Worm (Caenorhabditis elegans) whole organism, late embryonic: Measurements from ENCODE around the gene nhr-34.

Experiments
- C08G9.2 ChIP-seq: sonication (generic microtip); optimal IDR thresholded peaks from 2 replicates; lab custom pipeline; 2016; ENCODE audit warnings: mild to moderate bottlenecking, missing genetic modification characterization, moderate library complexity, missing compliant biosample characterization
- F13H6.1 ChIP-seq: sonication (generic microtip); optimal IDR thresholded peaks from 2 replicates; lab custom pipeline; 2016; ENCODE audit warnings: missing genetic modification characterization, missing compliant biosample characterization
- K02D7.2 ChIP-seq: sonication (generic microtip); optimal IDR thresholded peaks from 2 replicates; lab custom pipeline; 2017; ENCODE audit warnings: mild to moderate bottlenecking, missing genetic modification characterization, missing compliant biosample characterization
- T23F11.4 ChIP-seq: fragments of 200-800 bp; sonication (Bioruptor generic); optimal IDR thresholded peaks from 2 replicates; lab custom pipeline; 2018; ENCODE audit warnings: mild to moderate bottlenecking, missing genetic modification characterization, missing compliant biosample characterization
- Y22D7AL.16 ChIP-seq: sonication (generic microtip); optimal IDR thresholded peaks from 2 replicates; lab custom pipeline; 2016; ENCODE audit warnings: missing genetic modification characterization, missing compliant biosample characterization
- ceh-14 ChIP-seq: sonication (generic microtip); optimal IDR thresholded peaks from 2 replicates; lab custom pipeline; 2016; ENCODE audit warnings: missing genotype, missing genetic modification characterization, missing compliant biosample characterization
- ceh-18 ChIP-seq: sonication (generic microtip); optimal IDR thresholded peaks from 2 replicates; lab custom pipeline; 2016; ENCODE audit warnings: missing genetic modification characterization, missing compliant biosample characterization
- ceh-2 ChIP-seq: sonication (generic microtip); optimal IDR thresholded peaks from 2 replicates; lab custom pipeline; 2016; ENCODE audit warnings: missing genotype, missing genetic modification characterization, missing compliant biosample characterization
- ceh-22 ChIP-seq: sonication (generic microtip); optimal IDR thresholded peaks from 2 replicates; lab custom pipeline; 2017; ENCODE audit warnings: missing biosample characterization, missing genetic modification characterization
- ceh-30 ChIP-seq: fragments of 150-350 bp; optimal IDR thresholded peaks from 2 replicates; lab custom pipeline; 2014; ENCODE audit warnings: missing biosample characterization, missing genetic modification characterization
- ceh-31 ChIP-seq: sonication (generic microtip); optimal IDR thresholded peaks from 2 replicates; lab custom pipeline; 2016; ENCODE audit warnings: missing genetic modification characterization, missing compliant biosample characterization
- ceh-34 ChIP-seq: sonication (generic microtip); optimal IDR thresholded peaks from 2 replicates; lab custom pipeline; 2016; ENCODE audit warnings: mild to moderate bottlenecking, missing genetic modification characterization, missing compliant biosample characterization
- che-1 ChIP-seq: sonication (generic microtip); optimal IDR thresholded peaks from 2 replicates; lab custom pipeline; 2016; ENCODE audit warnings: mild to moderate bottlenecking, missing genetic modification characterization, missing compliant biosample characterization
- dmd-4 ChIP-seq: sonication (generic microtip); optimal IDR thresholded peaks from 2 replicates; lab custom pipeline; 2016; ENCODE audit warnings: borderline replicate concordance, missing genetic modification characterization, missing compliant biosample characterization
- dve-1 ChIP-seq: sonication (generic microtip); optimal IDR thresholded peaks from 2 replicates; lab custom pipeline; 2017; ENCODE audit warnings: antibody characterized with exemption, mild to moderate bottlenecking, missing genetic modification characterization, missing compliant biosample characterization
- elt-2 ChIP-seq: sonication (generic microtip); optimal IDR thresholded peaks from 2 replicates; lab custom pipeline; 2016; ENCODE audit warnings: missing genetic modification reagents, missing genetic modification characterization, missing compliant biosample characterization
- elt-4 ChIP-seq: sonication (generic microtip); optimal IDR thresholded peaks from 2 replicates; lab custom pipeline; 2016; ENCODE audit warnings: missing genetic modification characterization, missing compliant biosample characterization
- ets-4 ChIP-seq: sonication (generic microtip); optimal IDR thresholded peaks from 2 replicates; lab custom pipeline; 2016; ENCODE audit warnings: missing genetic modification characterization, missing compliant biosample characterization
- eyg-1 ChIP-seq: sonication (generic microtip); optimal IDR thresholded peaks from 2 replicates; lab custom pipeline; 2016; ENCODE audit warnings: missing genotype, missing genetic modification characterization, missing compliant biosample characterization
- fkh-10 ChIP-seq: fragments of 150-350 bp; optimal IDR thresholded peaks from 2 replicates; lab custom pipeline; 2014; ENCODE audit warnings: missing biosample characterization, missing genetic modification reagents, missing genetic modification characterization
- fkh-6 ChIP-seq: sonication (generic microtip); optimal IDR thresholded peaks from 2 replicates; lab custom pipeline; 2016; ENCODE audit warnings: missing genetic modification characterization, missing compliant biosample characterization
- gmeb-2 ChIP-seq: sonication (generic microtip); optimal IDR thresholded peaks from 2 replicates; lab custom pipeline; 2016; ENCODE audit warnings: missing genetic modification characterization, inconsistent platforms, missing compliant biosample characterization
- hlh-15 ChIP-seq: sonication (generic microtip); optimal IDR thresholded peaks from 2 replicates; lab custom pipeline; 2016; ENCODE audit warnings: missing genetic modification characterization, missing compliant biosample characterization
- hlh-30 ChIP-seq: sonication (generic microtip); optimal IDR thresholded peaks from 2 replicates; lab custom pipeline; 2017; ENCODE audit warnings: antibody characterized with exemption, missing genetic modification characterization, missing compliant biosample characterization; ENCODE audit not compliant: insufficient read depth
- hlh-6 ChIP-seq: sonication (generic microtip); optimal IDR thresholded peaks from 2 replicates; lab custom pipeline; 2016; ENCODE audit warnings: missing genotype, missing genetic modification characterization, missing compliant biosample characterization
- hlh-8 ChIP-seq: sonication (generic microtip); optimal IDR thresholded peaks from 2 replicates; lab custom pipeline; 2016; ENCODE audit warnings: missing genotype, missing genetic modification characterization, missing compliant biosample characterization
- lin-11 ChIP-seq: fragments of 200-800 bp; sonication (Bioruptor generic); optimal IDR thresholded peaks from 2 replicates; lab custom pipeline; 2018; ENCODE audit warnings: mild to moderate bottlenecking, missing genetic modification characterization, missing compliant biosample characterization
- madf-2 ChIP-seq: sonication (generic microtip); optimal IDR thresholded peaks from 2 replicates; lab custom pipeline; 2017; ENCODE audit warnings: missing genetic modification characterization, missing compliant biosample characterization
- mec-3 ChIP-seq: sonication (generic microtip); optimal IDR thresholded peaks from 2 replicates; lab custom pipeline; 2016; ENCODE audit warnings: borderline replicate concordance, missing genetic modification characterization, missing compliant biosample characterization
- nfya-1 ChIP-seq: sonication (generic microtip); optimal IDR thresholded peaks from 2 replicates; lab custom pipeline; 2017; ENCODE audit warnings: missing genetic modification characterization, mild to moderate bottlenecking, missing compliant biosample characterization, antibody characterized with exemption, moderate library complexity
- nhr-11 ChIP-seq: fragments of 150-350 bp; optimal IDR thresholded peaks from 2 replicates; lab custom pipeline; 2014; ENCODE audit warnings: missing biosample characterization, missing genetic modification characterization
- nhr-232 ChIP-seq: sonication (generic microtip); optimal IDR thresholded peaks from 2 replicates; lab custom pipeline; 2016; ENCODE audit warnings: missing genetic modification characterization, missing compliant biosample characterization
- pag-3 ChIP-seq: sonication (generic microtip); optimal IDR thresholded peaks from 2 replicates; lab custom pipeline; 2016; ENCODE audit warnings: missing compliant biosample characterization, missing genetic modification characterization, borderline replicate concordance
- pat-9 ChIP-seq: fragments of 200-800 bp; sonication (Bioruptor generic); optimal IDR thresholded peaks from 2 replicates; lab custom pipeline; 2018; ENCODE audit warnings: mild to moderate bottlenecking, missing genetic modification characterization, moderate library complexity, missing compliant biosample characterization
- pax-1 ChIP-seq: fragments of 150-350 bp; optimal IDR thresholded peaks from 2 replicates; lab custom pipeline; 2014; ENCODE audit warnings: missing biosample characterization, missing genetic modification characterization
- pha-2 ChIP-seq: sonication (generic microtip); optimal IDR thresholded peaks from 2 replicates; lab custom pipeline; 2017; ENCODE audit warnings: mild to moderate bottlenecking, missing genetic modification characterization, missing compliant biosample characterization
- pros-1 ChIP-seq: fragments of 150-350 bp; optimal IDR thresholded peaks from 2 replicates; lab custom pipeline; 2014; ENCODE audit warnings: missing biosample characterization, missing genetic modification reagents, missing genetic modification characterization
- rnt-1 ChIP-seq: sonication (generic microtip); optimal IDR thresholded peaks from 2 replicates; lab custom pipeline; 2016; ENCODE audit warnings: missing genetic modification characterization, missing compliant biosample characterization
- sdc-2 ChIP-seq: sonication (generic microtip); optimal IDR thresholded peaks from 2 replicates; lab custom pipeline; 2016; ENCODE audit warnings: missing genotype, missing genetic modification characterization, missing compliant biosample characterization
- sox-4 ChIP-seq: sonication (generic microtip); optimal IDR thresholded peaks from 2 replicates; lab custom pipeline; 2017; ENCODE audit warnings: mild to moderate bottlenecking, missing genetic modification characterization, inconsistent platforms, missing compliant biosample characterization
- syd-9 ChIP-seq: sonication (generic microtip); optimal IDR thresholded peaks from 2 replicates; lab custom pipeline; 2016; ENCODE audit warnings: mild to moderate bottlenecking, missing genetic modification characterization, moderate library complexity, missing compliant biosample characterization
- tbx-2 ChIP-seq: sonication (generic microtip); optimal IDR thresholded peaks from 2 replicates; lab custom pipeline; 2016; ENCODE audit warnings: missing genetic modification characterization, missing compliant biosample characterization
- tbx-7 ChIP-seq: sonication (generic microtip); optimal IDR thresholded peaks from 2 replicates; lab custom pipeline; 2016; ENCODE audit warnings: missing genotype, missing genetic modification characterization, missing compliant biosample characterization
- unc-42 ChIP-seq: sonication (generic microtip); optimal IDR thresholded peaks from 2 replicates; lab custom pipeline; 2016; ENCODE audit warnings: missing genotype, missing genetic modification characterization, missing compliant biosample characterization
- unc-55 ChIP-seq: sonication (generic microtip); optimal IDR thresholded peaks from 2 replicates; lab custom pipeline; 2017; ENCODE audit warnings: missing biosample characterization, missing genetic modification reagents, missing genetic modification characterization
- ztf-16 ChIP-seq: sonication (generic microtip); optimal IDR thresholded peaks from 2 replicates; lab custom pipeline; 2017; ENCODE audit warnings: missing genetic modification characterization, missing compliant biosample characterization

Gene nhr-34

ce11 chrIV:9675572-9675971, at the start of gene nhr-34:
Gene nhr-34, minus strand, starts transcription at chrIV:9675672.
- TF ChIP-seq unc-42 (tag; lab: Kevin White, UChicago) (peak; percentile 14), ets-4 (tag; lab: Kevin White, UChicago) (no peak)
- TF ChIP-seq, all 69 proteins: peak for 1

DNA sequence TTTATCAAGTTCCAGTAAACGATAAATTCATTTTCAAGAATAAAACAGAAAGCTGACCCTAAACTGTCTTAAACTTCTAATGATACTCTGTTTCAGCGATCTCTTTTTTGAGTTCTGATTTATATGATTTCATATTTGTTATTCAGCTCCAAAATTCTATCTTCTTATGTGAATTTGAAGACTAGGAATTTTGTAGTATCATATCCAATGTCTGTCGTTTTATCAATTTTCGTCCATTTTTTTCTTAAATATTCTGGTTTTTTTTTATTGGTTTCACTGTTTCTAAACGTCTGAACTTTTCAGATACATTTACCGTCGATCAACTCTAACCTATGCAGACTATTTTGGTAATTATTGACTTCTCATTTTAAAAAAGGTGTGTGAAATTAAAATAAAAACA, 49.5 kb upstream of the nhr-34 start, which contains the start of the genes nhr-138 and C28D4.18:
nhr-138 (plus strand) TSS at position 304 of the 400 bp plus-strand sequence.
C28D4.18 (plus strand) TSS at position 333 of the 400 bp plus-strand sequence.
- no peak for TF ChIP-seq sox-4
- TF ChIP-seq fkh-6 (tag; lab: Kevin White, UChicago), result no peak
- TF ChIP-seq madf-2 (tag; lab: Kevin White, UChicago), result no peak
- TF ChIP-seq ets-4 (tag; lab: Kevin White, UChicago), result no peak
- TF ChIP-seq ceh-14 (tag; lab: Kevin White, UChicago), result no peak
- no peak for TF ChIP-seq T23F11.4 (GFP tag; lab: Kevin White, UChicago)
- TF ChIP-seq gmeb-2, result no peak
- TF ChIP-seq unc-55 (GFP tag; lab: Kevin White, UChicago), result no peak
- TF ChIP-seq mec-3 (tag; lab: Kevin White, UChicago), result no peak
- no peak for TF ChIP-seq fkh-10
- no peak for TF ChIP-seq elt-2 (tag; lab: Kevin White, UChicago)
- no peak for TF ChIP-seq nfya-1 (tag; lab: Kevin White, UChicago)
- no peak for TF ChIP-seq ceh-22 (tag; lab: Kevin White, UChicago)

DNA sequence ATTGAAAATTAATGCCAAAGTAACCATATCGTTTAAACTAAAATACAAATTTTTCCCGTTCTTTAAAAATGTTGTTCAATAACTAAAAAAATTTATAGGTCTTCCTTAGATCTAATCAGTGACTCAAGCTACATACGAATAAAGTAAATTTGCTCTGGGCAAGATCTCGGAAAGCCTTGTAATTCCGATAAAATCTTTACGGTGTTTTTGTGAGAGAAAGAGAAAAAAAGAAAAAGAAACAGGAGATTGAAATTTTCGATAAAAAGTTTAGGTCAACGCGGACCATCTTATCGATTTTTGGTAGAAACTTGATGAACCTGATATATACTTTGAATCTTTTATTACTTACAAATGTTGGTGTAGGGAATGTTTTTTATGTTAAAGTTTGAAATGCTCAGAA, 47.7 kb upstream of the nhr-34 start:
- TF ChIP-seq ceh-34 (no peak), pha-2 (tag; lab: Kevin White, UChicago) (no peak), tbx-7 (no peak), che-1 (tag; lab: Kevin White, UChicago) (no peak), hlh-30 (tag; lab: Kevin White, UChicago) (no peak), Y22D7AL.16 (no peak)

ce11 chrIV:9718396-9718795, 42.9 kb upstream of the nhr-34 start:
- no peak for TF ChIP-seq nhr-11 (tag; lab: Kevin White, UChicago)
- peak; percentile 66 for TF ChIP-seq rnt-1
- TF ChIP-seq ceh-30 (tag; lab: Kevin White, UChicago), result no peak
- no peak for TF ChIP-seq dmd-4
- peak; percentile 73 for TF ChIP-seq tbx-2
- no peak for TF ChIP-seq ceh-2 (tag; lab: Kevin White, UChicago)
- TF ChIP-seq pag-3 (tag; lab: Kevin White, UChicago), result no peak
- no peak for TF ChIP-seq C08G9.2 (tag; lab: Kevin White, UChicago)
- TF ChIP-seq syd-9 (tag; lab: Kevin White, UChicago), result peak; percentile 22
- peak; percentile 87 for TF ChIP-seq ceh-18 (tag; lab: Kevin White, UChicago)
- peak; percentile 17 for TF ChIP-seq F13H6.1 (tag; lab: Kevin White, UChicago)
- peak; percentile 3 for TF ChIP-seq pat-9 (tag; lab: Kevin White, UChicago)
- TF ChIP-seq hlh-6 (tag; lab: Kevin White, UChicago), result no peak
- TF ChIP-seq unc-55 (GFP tag; lab: Kevin White, UChicago), result peak; percentile 64
- no peak for TF ChIP-seq fkh-6 (tag; lab: Kevin White, UChicago)
- no peak for TF ChIP-seq elt-2 (tag; lab: Kevin White, UChicago)
- TF ChIP-seq dve-1, result peak; percentile 69
- no peak for TF ChIP-seq K02D7.2 (tag; lab: Kevin White, UChicago)
- peak; percentile 12 for TF ChIP-seq ceh-14 (tag; lab: Kevin White, UChicago)
- no peak for TF ChIP-seq unc-42 (tag; lab: Kevin White, UChicago)
- TF ChIP-seq sdc-2 (tag; lab: Kevin White, UChicago), result no peak
- no peak for TF ChIP-seq lin-11 (tag; lab: Kevin White, UChicago)
- TF ChIP-seq elt-4 (tag; lab: Kevin White, UChicago), result no peak
- peak; percentile 19 for TF ChIP-seq ceh-34
- TF ChIP-seq hlh-8, result peak; percentile 49
- TF ChIP-seq nhr-232 (tag; lab: Kevin White, UChicago), result no peak
- no peak for TF ChIP-seq mec-3 (tag; lab: Kevin White, UChicago)
- peak; percentile 77 for TF ChIP-seq nfya-1 (tag; lab: Kevin White, UChicago)
- TF ChIP-seq sox-4, result no peak
- TF ChIP-seq pros-1 (tag; lab: Kevin White, UChicago), result no peak
- peak; percentile 69 for TF ChIP-seq ceh-31 (tag; lab: Kevin White, UChicago)
- no peak for TF ChIP-seq pax-1
- no peak for TF ChIP-seq hlh-15 (tag; lab: Kevin White, UChicago)
- no peak for TF ChIP-seq eyg-1 (tag; lab: Kevin White, UChicago)
- no peak for TF ChIP-seq ztf-16 (tag; lab: Kevin White, UChicago)
